Worm (Caenorhabditis elegans) whole organism, L3 larva: ENCODE measurements around the gene del-1.

ENCODE experiments used
- ZK546.5 ChIP-seq: sonication (generic microtip); optimal IDR thresholded peaks from 2 replicates; lab custom pipeline; 2017; ENCODE audit warnings: missing biosample characterization, missing genetic modification characterization
- aly-2 ChIP-seq: fragments of 150-350 bp; optimal IDR thresholded peaks from 2 replicates; lab custom pipeline; 2014; ENCODE audit warnings: missing biosample characterization, missing genetic modification characterization
- ceh-9 ChIP-seq: sonication (generic microtip); optimal IDR thresholded peaks from 2 replicates; lab custom pipeline; 2018; ENCODE audit warnings: missing biosample characterization, missing genetic modification characterization
- daf-12 ChIP-seq: fragments of 150-350 bp; optimal IDR thresholded peaks from 2 replicates; lab custom pipeline; 2014; ENCODE audit warnings: missing biosample characterization, missing genetic modification reagents, missing genetic modification characterization
- elt-3 ChIP-seq, 3 experiments: fragments of 150-350 bp in 1 of 3; sonication (generic microtip) in 2 of 3; optimal IDR thresholded peaks; 2 replicates in 2 of 3; 4 replicates in 1 of 3; lab custom pipeline; 2014 to 2017; ENCODE audit warnings: missing biosample characterization in 3 of 3, missing genetic modification characterization in 3 of 3
- fos-1 ChIP-seq: fragments of 150-350 bp; optimal IDR thresholded peaks from 2 replicates; lab custom pipeline; 2014; ENCODE audit warnings: missing biosample characterization, missing genetic modification characterization
- lin-15B ChIP-seq: fragments of 150-350 bp; optimal IDR thresholded peaks from 2 replicates; lab custom pipeline; 2014; ENCODE audit warnings: missing biosample characterization, missing genetic modification characterization
- nfya-1 ChIP-seq: sonication (generic microtip); optimal IDR thresholded peaks from 2 replicates; lab custom pipeline; 2017; ENCODE audit warnings: missing genetic modification characterization, mild to moderate bottlenecking, missing compliant biosample characterization, antibody characterized with exemption, moderate library complexity; ENCODE audit not compliant: insufficient read depth
- nhr-11 ChIP-seq: fragments of 150-350 bp; optimal IDR thresholded peaks from 2 replicates; lab custom pipeline; 2014; ENCODE audit warnings: missing biosample characterization, missing genetic modification characterization
- nhr-28 ChIP-seq: fragments of 150-350 bp; optimal IDR thresholded peaks from 2 replicates; lab custom pipeline; 2014; ENCODE audit warnings: missing biosample characterization, missing genetic modification characterization
- pqm-1 ChIP-seq: fragments of 150-350 bp; optimal IDR thresholded peaks from 2 replicates; lab custom pipeline; 2017; ENCODE audit warnings: missing biosample characterization, missing genetic modification characterization, inconsistent platforms
- snpc-4 ChIP-seq: fragments of 150-350 bp; optimal IDR thresholded peaks from 2 replicates; lab custom pipeline; 2014; ENCODE audit warnings: missing biosample characterization, missing genetic modification characterization
- unc-39 ChIP-seq: sonication (generic microtip); optimal IDR thresholded peaks from 4 replicates; lab custom pipeline; 2017; ENCODE audit warnings: missing biosample characterization, missing genetic modification characterization

DNA sequence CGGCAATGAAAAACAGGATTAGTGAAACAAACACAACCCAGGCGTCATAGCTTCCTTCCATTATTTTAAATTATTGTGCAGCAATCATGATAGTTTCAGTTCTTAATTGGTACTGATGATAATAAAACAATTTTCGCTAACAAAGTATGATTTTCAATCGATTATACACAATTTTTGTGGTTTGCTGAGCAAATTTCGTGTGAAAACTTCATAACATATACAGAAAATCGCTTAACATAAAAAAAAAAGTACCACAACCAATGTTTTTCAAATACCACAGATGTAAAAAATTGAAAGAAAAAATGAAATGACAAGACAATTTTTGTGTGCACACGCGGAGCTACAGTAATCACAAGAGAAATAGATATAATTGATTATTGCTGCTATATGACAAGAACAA, 39.8 kb downstream of the del-1 start, which contains the start of gene gphr-2:
- TF ChIP-seq pqm-1 (tag; lab: Kevin White, UChicago) (no peak), daf-12 (no peak), ceh-9 (tag; lab: Kevin White, UChicago) (no peak), snpc-4 (tag; lab: Kevin White, UChicago) (no peak), nhr-11 (tag; lab: Kevin White, UChicago) (no peak), ZK546.5 (tag; lab: Kevin White, UChicago) (no peak), elt-3 (tag; optimal IDR thresholded peaks at IDR 0.05; lab: Kevin White, UChicago) (no peak), lin-15B (tag; lab: Kevin White, UChicago) (no peak), nhr-28 (no peak), fos-1 (tag; lab: Kevin White, UChicago) (no peak), aly-2 (tag; lab: Kevin White, UChicago) (no peak), unc-39 (tag; lab: Kevin White, UChicago) (no peak), nfya-1 (tag; lab: Kevin White, UChicago) (no peak)
